Fruit fly (Drosophila melanogaster) Kc167 (cell line): Measurements from ENCODE around the gene FoxK.

Experiments
- Sin3A ChIP-seq: fragments of >200 bp; optimal IDR thresholded peaks from 2 replicates; lab custom pipeline; 2018; ENCODE audit warnings: missing external identifiers
- h ChIP-seq: fragments of >200 bp; optimal IDR thresholded peaks from 3 replicates; lab custom pipeline; 2018; ENCODE audit warnings: missing external identifiers
- psq ChIP-seq: fragments of >200 bp; optimal IDR thresholded peaks from 2 replicates; lab custom pipeline; 2017; ENCODE audit warnings: missing external identifiers

- TF ChIP-seq Sin3A, result no peak
- TF ChIP-seq psq (lab: Kevin White, UChicago), result no peak
- TF ChIP-seq h (lab: Kevin White, UChicago), result no peak
Measured at dm6 chr3L:11124439-11124838, 3.9 kb upstream of the FoxK start.
